Fruit fly (Drosophila melanogaster) whole organism, embryonic: ENCODE data around the gene CG13995.
A peak's percentile ranks its signal among the peaks of the same experiment; 100 is the strongest.

ENCODE experiments used
- Antp ChIP-seq: fragments of 200-800 bp; sonication (Bioruptor generic); optimal IDR thresholded peaks from 3 replicates; lab custom pipeline; 2016; ENCODE audit warnings: missing biosample characterization, missing genetic modification characterization
- Bdp1 ChIP-seq: fragments of 200-800 bp; sonication (Bioruptor generic); optimal IDR thresholded peaks from 3 replicates; lab custom pipeline; 2016; ENCODE audit warnings: missing biosample characterization, missing genetic modification characterization
- CG12236 ChIP-seq: fragments of 200-800 bp; sonication (Bioruptor generic); optimal IDR thresholded peaks from 2 replicates; lab custom pipeline; 2016; ENCODE audit warnings: missing biosample characterization, missing genetic modification characterization
- CG14014 ChIP-seq: fragments of 200-800 bp; sonication (Bioruptor generic); IDR thresholded peaks from 2 replicates; pipeline ENCODE4 v1.3.6; 2022; ENCODE audit warnings: missing biosample characterization, missing genetic modification characterization
- CG14050 ChIP-seq: fragments of 200-800 bp; sonication (Bioruptor generic); IDR thresholded peaks from 3 replicates; pipeline ENCODE4 v1.3.6; 2022; ENCODE audit warnings: missing biosample characterization, missing genetic modification characterization
- CG17568 ChIP-seq: fragments of 200-800 bp; sonication (Bioruptor generic); optimal IDR thresholded peaks from 2 replicates; lab custom pipeline; 2018; ENCODE audit warnings: missing biosample characterization, mild to moderate bottlenecking, missing genetic modification characterization, moderate library complexity
- CG17829 ChIP-seq: fragments of 200-800 bp; optimal IDR thresholded peaks from 2 replicates; lab custom pipeline; 2019; ENCODE audit warnings: missing biosample characterization, mild to moderate bottlenecking, missing genetic modification characterization, moderate library complexity
- CG1792 ChIP-seq: fragments of 200-800 bp; sonication (Bioruptor generic); optimal IDR thresholded peaks from 2 replicates; lab custom pipeline; 2016; ENCODE audit warnings: missing biosample characterization, missing genetic modification characterization
- CG1832 ChIP-seq: fragments of 200-800 bp; sonication (Bioruptor generic); optimal IDR thresholded peaks from 2 replicates; lab custom pipeline; 2017; ENCODE audit warnings: missing biosample characterization, mild to moderate bottlenecking, missing genetic modification characterization, inconsistent platforms
- CG18599 ChIP-seq: fragments of 200-800 bp; sonication (Bioruptor generic); optimal IDR thresholded peaks from 3 replicates; lab custom pipeline; 2017; ENCODE audit warnings: missing biosample characterization, missing genetic modification characterization, mild to moderate bottlenecking, moderate library complexity, missing genetic modification reagents
- CG2199 ChIP-seq: fragments of 200-800 bp; sonication (Bioruptor generic); IDR thresholded peaks from 3 replicates; pipeline ENCODE4 v1.3.6; 2022; ENCODE audit warnings: missing biosample characterization, missing genetic modification characterization
- CG31365 ChIP-seq: fragments of 200-800 bp; sonication (Bioruptor generic); optimal IDR thresholded peaks from 2 replicates; lab custom pipeline; 2018; ENCODE audit warnings: missing biosample characterization, mild to moderate bottlenecking, missing genetic modification characterization
- CG3163 ChIP-seq: fragments of 200-800 bp; sonication (Bioruptor generic); optimal IDR thresholded peaks from 3 replicates; lab custom pipeline; 2016; ENCODE audit warnings: missing biosample characterization, missing genetic modification characterization
- CG34422 ChIP-seq: fragments of 200-800 bp; sonication (Bioruptor generic); IDR thresholded peaks from 3 replicates; pipeline ENCODE4 v1.3.6; 2022; ENCODE audit warnings: missing biosample characterization, missing genetic modification characterization
- CG3847 ChIP-seq: fragments of 200-800 bp; sonication (Bioruptor generic); IDR thresholded peaks from 2 replicates; pipeline ENCODE4 v1.3.6; 2022; ENCODE audit warnings: missing biosample characterization, missing genetic modification characterization
- CG3995 ChIP-seq: fragments of 200-800 bp; sonication (Bioruptor generic); optimal IDR thresholded peaks from 3 replicates; lab custom pipeline; 2016; ENCODE audit warnings: missing biosample characterization, missing genetic modification characterization
- CG4424 ChIP-seq: fragments of 200-800 bp; sonication (Bioruptor generic); optimal IDR thresholded peaks from 3 replicates; lab custom pipeline; 2016; ENCODE audit warnings: missing biosample characterization, missing genetic modification characterization
- CG5180 ChIP-seq: fragments of 200-800 bp; sonication (Bioruptor generic); optimal IDR thresholded peaks from 3 replicates; lab custom pipeline; 2017; ENCODE audit warnings: missing biosample characterization, missing genetic modification characterization, mild to moderate bottlenecking, moderate library complexity, missing genetic modification reagents
- CG6813 ChIP-seq: fragments of 200-800 bp; sonication (Bioruptor generic); optimal IDR thresholded peaks from 2 replicates; lab custom pipeline; 2017; ENCODE audit warnings: missing biosample characterization, missing genetic modification characterization, mild to moderate bottlenecking, moderate library complexity, missing genetic modification reagents
- CG7963 ChIP-seq: fragments of 200-800 bp; sonication (Bioruptor generic); IDR thresholded peaks from 3 replicates; pipeline ENCODE4 v1.3.6; 2022; ENCODE audit warnings: missing biosample characterization, missing genetic modification characterization; ENCODE audit not compliant: partially characterized antibody
- CHES-1-like ChIP-seq: fragments of 200-800 bp; sonication (Bioruptor generic); optimal IDR thresholded peaks from 2 replicates; lab custom pipeline; 2016; ENCODE audit warnings: missing biosample characterization, missing genetic modification characterization
- Gug ChIP-seq: fragments of 200-800 bp; sonication (Bioruptor generic); IDR thresholded peaks from 4 replicates; pipeline ENCODE4 v1.3.6; 2022; ENCODE audit warnings: missing biosample characterization, missing genetic modification characterization
- H15 ChIP-seq: fragments of 200-800 bp; sonication (Bioruptor generic); IDR thresholded peaks from 3 replicates; pipeline ENCODE4 v1.3.6; 2022; ENCODE audit warnings: missing biosample characterization, missing genetic modification characterization
- HLH3B ChIP-seq: fragments of 200-800 bp; sonication (Bioruptor generic); IDR thresholded peaks from 2 replicates; pipeline ENCODE4 v1.3.6; 2022; ENCODE audit warnings: missing biosample characterization, missing genetic modification characterization
- HLH4C ChIP-seq: fragments of 200-800 bp; sonication (Bioruptor generic); IDR thresholded peaks from 3 replicates; pipeline ENCODE4 v1.3.6; 2022; ENCODE audit warnings: missing biosample characterization, missing genetic modification characterization; ENCODE audit not compliant: partially characterized antibody
- HLH54F ChIP-seq: fragments of 200-800 bp; sonication (Bioruptor generic); optimal IDR thresholded peaks from 3 replicates; lab custom pipeline; 2016; ENCODE audit warnings: missing biosample characterization, missing genetic modification characterization
- Hand ChIP-seq: fragments of 200-800 bp; sonication (Bioruptor generic); optimal IDR thresholded peaks from 2 replicates; lab custom pipeline; 2017; ENCODE audit warnings: mild to moderate bottlenecking, missing biosample characterization, missing genetic modification reagents, missing genetic modification characterization
- HmgD ChIP-seq: fragments of 200-800 bp; sonication (Bioruptor generic); optimal IDR thresholded peaks from 3 replicates; lab custom pipeline; 2016; ENCODE audit warnings: missing biosample characterization, missing genetic modification characterization
- Hr3 ChIP-seq: fragments of 200-800 bp; sonication (Bioruptor generic); optimal IDR thresholded peaks from 3 replicates; lab custom pipeline; 2016; ENCODE audit warnings: missing biosample characterization, missing genetic modification characterization
- Lim3 ChIP-seq: fragments of 200-800 bp; sonication (Bioruptor generic); IDR thresholded peaks from 2 replicates; pipeline ENCODE4 v1.3.6; 2022; ENCODE audit warnings: missing biosample characterization, missing genetic modification characterization
- Myb ChIP-seq: fragments of 200-800 bp; sonication (Bioruptor generic); optimal IDR thresholded peaks from 2 replicates; lab custom pipeline; 2016; ENCODE audit warnings: missing biosample characterization, missing genetic modification characterization
- Nf-YC ChIP-seq: fragments of 200-800 bp; optimal IDR thresholded peaks from 3 replicates; lab custom pipeline; 2019; ENCODE audit warnings: missing biosample characterization, mild to moderate bottlenecking, missing genetic modification characterization, moderate library complexity
- NfI ChIP-seq: fragments of 200-800 bp; sonication (Bioruptor generic); optimal IDR thresholded peaks from 3 replicates; lab custom pipeline; 2018; ENCODE audit warnings: missing biosample characterization, mild to moderate bottlenecking, missing genetic modification characterization, moderate library complexity
- Sin3A ChIP-seq: fragments of >200 bp; optimal IDR thresholded peaks from 2 replicates; lab custom pipeline; 2018
- Sox102F ChIP-seq: fragments of 200-800 bp; sonication (Bioruptor generic); optimal IDR thresholded peaks from 2 replicates; lab custom pipeline; 2018; ENCODE audit warnings: missing biosample characterization, mild to moderate bottlenecking, missing genetic modification characterization, moderate library complexity
- abd-A ChIP-seq: fragments of 200-800 bp; sonication (Bioruptor generic); optimal IDR thresholded peaks from 3 replicates; lab custom pipeline; 2019; ENCODE audit warnings: missing biosample characterization, mild to moderate bottlenecking, missing genetic modification characterization, moderate library complexity
- al ChIP-seq: fragments of 200-800 bp; sonication (Bioruptor generic); IDR thresholded peaks from 2 replicates; pipeline ENCODE4 v1.3.6; 2022; ENCODE audit warnings: missing biosample characterization, missing genetic modification characterization
- croc ChIP-seq: fragments of 200-800 bp; sonication (Bioruptor generic); conservative IDR thresholded peaks from 3 replicates; pipeline ENCODE4 v1.3.6; 2022; ENCODE audit warnings: missing biosample characterization, missing genetic modification characterization
- dan ChIP-seq: fragments of 200-800 bp; sonication (Bioruptor generic); IDR thresholded peaks from 2 replicates; pipeline ENCODE4 v1.3.6; 2022; ENCODE audit warnings: missing biosample characterization, missing genetic modification characterization
- ems ChIP-seq: fragments of 200-800 bp; sonication (Bioruptor generic); optimal IDR thresholded peaks from 3 replicates; lab custom pipeline; 2016; ENCODE audit warnings: missing biosample characterization, missing genetic modification characterization
- gcm ChIP-seq: fragments of 200-800 bp; sonication (Bioruptor generic); optimal IDR thresholded peaks from 2 replicates; lab custom pipeline; 2019; ENCODE audit warnings: missing biosample characterization, mild to moderate bottlenecking, missing genetic modification characterization, moderate library complexity
- hb ChIP-seq: fragments of 200-800 bp; sonication (Bioruptor generic); IDR thresholded peaks from 3 replicates; pipeline ENCODE4 v1.3.6; 2022; ENCODE audit warnings: missing biosample characterization, missing genetic modification characterization; ENCODE audit not compliant: partially characterized antibody
- hbn ChIP-seq: fragments of 200-800 bp; sonication (Bioruptor generic); IDR thresholded peaks from 2 replicates; pipeline ENCODE4 v1.3.6; 2022; ENCODE audit warnings: missing biosample characterization, missing genetic modification characterization; ENCODE audit not compliant: partially characterized antibody
- jumu ChIP-seq: fragments of 200-800 bp; sonication (Bioruptor generic); optimal IDR thresholded peaks from 3 replicates; lab custom pipeline; 2016; ENCODE audit warnings: missing biosample characterization, missing genetic modification characterization
- kay ChIP-seq: fragments of 200-800 bp; sonication (Bioruptor generic); optimal IDR thresholded peaks from 2 replicates; lab custom pipeline; 2016; ENCODE audit warnings: missing biosample characterization, missing genetic modification characterization
- kni ChIP-seq: fragments of 200-800 bp; sonication (Bioruptor generic); optimal IDR thresholded peaks from 3 replicates; lab custom pipeline; 2017; ENCODE audit warnings: mild to moderate bottlenecking, missing biosample characterization, missing genetic modification reagents, missing genetic modification characterization
- pfk ChIP-seq: fragments of 200-800 bp; sonication (Bioruptor generic); optimal IDR thresholded peaks from 2 replicates; lab custom pipeline; 2018; ENCODE audit warnings: missing biosample characterization, mild to moderate bottlenecking, missing genetic modification characterization, moderate library complexity
- pzg ChIP-seq: fragments of 200-800 bp; sonication (Bioruptor generic); optimal IDR thresholded peaks from 3 replicates; lab custom pipeline; 2018; ENCODE audit warnings: missing biosample characterization, mild to moderate bottlenecking, missing genetic modification characterization, moderate library complexity
- row ChIP-seq: fragments of 200-800 bp; sonication (Bioruptor generic); IDR thresholded peaks from 3 replicates; pipeline ENCODE4 v1.3.6; 2022; ENCODE audit warnings: missing biosample characterization, missing genetic modification characterization
- run ChIP-seq: fragments of 200-800 bp; sonication (Bioruptor generic); optimal IDR thresholded peaks from 3 replicates; lab custom pipeline; 2018; ENCODE audit warnings: missing biosample characterization, mild to moderate bottlenecking, missing genetic modification characterization
- ttk ChIP-seq: fragments of 200-800 bp; sonication (Bioruptor generic); IDR thresholded peaks from 2 replicates; pipeline ENCODE4 v2.1.2; 2022; ENCODE audit warnings: missing biosample characterization, missing genetic modification characterization
- usp ChIP-seq: fragments of >200 bp; optimal IDR thresholded peaks from 2 replicates; lab custom pipeline; 2017; ENCODE audit warnings: missing biosample characterization, missing genetic modification characterization

The CG13995 gene

dm6 chr2L:6037830-6038229 is 16.3 kb upstream of the CG13995 start, which contains the start of the genes CG9117 and CG31643 (continued):
- no peak for TF ChIP-seq run (tag; lab: Kevin White, UChicago)
- peak; percentile 23 for TF ChIP-seq Hr3 (GFP tag; lab: Kevin White, UChicago)
- TF ChIP-seq HLH54F (GFP tag; lab: Kevin White, UChicago) = peak; percentile 47
- peak; percentile 63 for TF ChIP-seq NfI (GFP tag; lab: Kevin White, UChicago)
- TF ChIP-seq kay (GFP tag; lab: Kevin White, UChicago) = peak; percentile 33
- no peak for TF ChIP-seq CG1832 (GFP tag; lab: Kevin White, UChicago)
- no peak for TF ChIP-seq Lim3 (GFP tag; lab: Robert Waterston, UW)
- no peak for TF ChIP-seq gcm (GFP tag; lab: Kevin White, UChicago)
- TF ChIP-seq CG6813 (GFP tag; lab: Kevin White, UChicago) = no peak
- TF ChIP-seq CG3163 = no peak
- TF ChIP-seq CG2199 (GFP tag; lab: Robert Waterston, UW) = no peak
- TF ChIP-seq ems = peak; percentile 52
- peak; percentile 42 for TF ChIP-seq Myb
- peak; percentile 34; the same call in 1 of the 2 replicates for TF ChIP-seq hbn
- peak; percentile 60 for TF ChIP-seq jumu
- no peak for TF ChIP-seq CG7963 (GFP tag; lab: Robert Waterston, UW)
- TF ChIP-seq Gug (GFP tag; lab: Robert Waterston, UW) = no peak
- no peak for TF ChIP-seq CG4424 (GFP tag; lab: Kevin White, UChicago)
- peak; percentile 20 for TF ChIP-seq CG17829
- peak; percentile 46 for TF ChIP-seq Antp (GFP tag; lab: Kevin White, UChicago)
- no peak for TF ChIP-seq H15 (GFP tag; lab: Robert Waterston, UW)
- TF ChIP-seq croc (GFP tag; lab: Robert Waterston, UW) = no peak
- TF ChIP-seq pfk = no peak
- TF ChIP-seq CG12236 (GFP tag; lab: Kevin White, UChicago) = peak; percentile 37
- TF ChIP-seq HLH4C (GFP tag; lab: Robert Waterston, UW) = no peak
- no peak for TF ChIP-seq CG3995
- no peak for TF ChIP-seq HmgD
- no peak for TF ChIP-seq ttk (GFP tag; lab: Robert Waterston, UW)
- no peak for TF ChIP-seq CG18599 (GFP tag; lab: Kevin White, UChicago)
- TF ChIP-seq dan = no peak
- TF ChIP-seq CHES-1-like (GFP tag; lab: Kevin White, UChicago) = peak; percentile 70
- TF ChIP-seq pzg (GFP tag; lab: Kevin White, UChicago) = peak; percentile 64
- TF ChIP-seq CG5180 (GFP tag; lab: Kevin White, UChicago) = no peak
- TF ChIP-seq abd-A = no peak
- no peak for TF ChIP-seq hb
- no peak for TF ChIP-seq Hand (GFP tag; lab: Kevin White, UChicago)
- peak; percentile 29 for TF ChIP-seq Bdp1 (GFP tag; lab: Kevin White, UChicago)
- TF ChIP-seq HLH3B (GFP tag; lab: Robert Waterston, UW) = no peak
- TF ChIP-seq Nf-YC (tag; lab: Kevin White, UChicago) = no peak
- TF ChIP-seq CG14050 (GFP tag; lab: Robert Waterston, UW) = no peak
- TF ChIP-seq Sin3A (lab: Kevin White, UChicago) = peak; percentile 18
- no peak for TF ChIP-seq CG1792 (GFP tag; lab: Kevin White, UChicago)
- 0 out of 2 replicates have a peak, but pooled peaks have one; percentile 4 for TF ChIP-seq al (GFP tag; lab: Robert Waterston, UW)
- TF ChIP-seq CG3847 (GFP tag; lab: Robert Waterston, UW) = peak; percentile 28; the same call in 1 of the 2 replicates
- no peak for TF ChIP-seq CG17568 (GFP tag; lab: Kevin White, UChicago)
- no peak for TF ChIP-seq usp (GFP tag; lab: Kevin White, UChicago)
- TF ChIP-seq CG31365 (tag; lab: Kevin White, UChicago) = no peak
- TF ChIP-seq row (GFP tag; lab: Robert Waterston, UW) = peak; percentile 78
- TF ChIP-seq kni = peak; percentile 45
- TF ChIP-seq Sox102F = no peak
- no peak for TF ChIP-seq CG14014 (GFP tag; lab: Robert Waterston, UW)
- peak; percentile 63; the same call in 1 of the 3 replicates for TF ChIP-seq CG34422 (GFP tag; lab: Robert Waterston, UW)
